Worm (Caenorhabditis elegans): ENCODE data around the gene ceh-43.

The ceh-43 gene

DNA sequence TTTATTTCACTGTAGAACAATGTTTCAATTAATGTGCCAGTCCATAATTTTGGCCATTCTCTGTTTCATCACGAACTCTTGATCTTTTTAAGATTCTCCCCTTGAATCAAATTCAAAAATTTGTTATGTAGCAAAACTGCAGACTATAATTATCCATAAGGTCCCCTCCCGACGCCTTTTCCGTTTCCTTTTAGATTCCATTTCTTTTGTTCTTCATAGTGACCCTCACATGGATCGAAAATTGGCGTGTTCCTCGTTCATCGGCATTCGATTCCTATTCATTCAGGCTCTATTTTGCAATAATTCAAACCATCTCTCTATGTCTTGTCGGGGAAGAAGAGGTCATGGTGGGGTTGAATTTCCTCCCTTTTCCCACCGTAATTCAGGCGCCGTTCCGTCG is 5.3 kb downstream of the ceh-43 start:
- TF ChIP-seq alr-1 (tag; optimal IDR thresholded peaks at IDR 0.05; ENCODE audit: borderline replicate concordance) (no peak), efl-1 (optimal IDR thresholded peaks at IDR 0.05) (no peak), efl-1 (GFP tag; optimal IDR thresholded peaks at IDR 0.05 in 1 of 2) (peak in 1 of 2 experiments; percentile 43)

DNA sequence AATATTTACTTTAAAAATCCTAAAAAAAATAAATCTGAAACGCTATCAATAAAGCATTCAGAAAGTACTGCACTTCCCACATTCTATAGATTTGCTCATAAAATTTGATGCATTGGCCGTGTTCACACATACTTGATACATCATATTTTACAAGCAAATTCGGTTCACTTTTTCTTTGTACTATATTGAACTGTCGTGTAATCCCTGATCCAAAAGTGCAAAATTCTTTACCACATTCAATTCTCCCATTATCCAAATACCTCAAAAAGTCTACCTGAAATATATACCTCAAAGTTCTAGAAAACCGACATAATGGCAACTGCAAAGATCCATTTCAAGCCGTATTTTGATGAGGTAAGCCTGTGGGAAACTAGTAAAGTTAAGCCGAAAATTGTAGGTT is 8.0 kb downstream of the ceh-43 start, which contains the start of gene nex-3:
Gene nex-3 (plus strand): TSS at position 301 of the 400 bp plus-strand sequence.
- TF ChIP-seq efl-1 (optimal IDR thresholded peaks at IDR 0.05) (no peak), efl-1 (GFP tag; optimal IDR thresholded peaks at IDR 0.05 in 1 of 2) (peak in 1 of 2 experiments; percentile 76), lin-35 (GFP tag; optimal IDR thresholded peaks at IDR 0.05) (no peak)

DNA sequence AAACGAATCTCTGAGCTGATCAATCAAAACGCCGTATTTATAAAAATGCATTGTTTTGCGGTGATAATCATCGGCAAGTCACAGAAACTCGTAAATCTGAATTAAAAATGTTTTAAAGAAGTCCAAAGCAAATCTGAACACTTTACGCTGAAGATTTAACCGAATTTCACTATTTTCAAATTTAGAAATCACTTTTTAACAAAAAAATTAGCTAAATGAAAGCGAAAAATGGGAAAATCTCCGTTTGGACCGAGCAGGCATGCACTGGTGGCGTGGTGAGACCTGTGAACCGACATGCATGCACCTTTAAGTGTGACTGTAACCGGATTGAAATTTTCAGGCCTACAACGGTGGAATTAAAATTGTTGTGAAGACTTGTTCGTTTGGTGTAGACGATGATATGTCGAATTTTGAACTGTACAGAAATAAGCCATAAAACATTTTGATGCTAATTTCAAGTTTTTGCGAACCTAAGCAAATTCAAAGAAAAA is 10.2 kb downstream of the ceh-43 start, which contains the start of gene C28A5.2:
Gene C28A5.2 (minus strand): TSS at position 51 of the 491 bp plus-strand sequence.
- TF ChIP-seq efl-1 (optimal IDR thresholded peaks at IDR 0.05), result no peak
- TF ChIP-seq efl-1 (GFP tag; optimal IDR thresholded peaks at IDR 0.05 in 1 of 2), result peak in 1 of 2 experiments; percentile 29
- no peak for TF ChIP-seq lir-3 (tag; optimal IDR thresholded peaks at IDR 0.05; ENCODE audit: poor library complexity)

DNA sequence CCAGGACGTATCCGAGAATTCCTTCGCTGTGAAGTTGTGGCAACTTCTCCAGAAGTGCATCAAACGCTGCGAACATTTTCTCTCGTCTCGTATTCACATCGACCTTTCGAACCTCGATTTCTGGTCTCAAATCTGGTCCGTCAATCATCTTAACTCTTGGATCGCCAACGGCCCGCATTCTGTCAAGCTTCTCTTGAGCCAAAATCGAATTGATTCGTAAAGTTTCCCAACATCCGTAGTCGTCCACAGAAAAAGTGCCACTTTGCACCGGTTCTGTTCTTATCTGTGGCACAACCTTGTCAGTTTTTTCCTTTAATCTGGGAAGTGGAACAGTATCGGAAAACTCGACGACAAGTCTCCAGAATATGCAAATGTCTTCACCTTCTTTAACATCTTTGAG is 14.5 kb downstream of the ceh-43 start:
- TF ChIP-seq efl-1 (optimal IDR thresholded peaks at IDR 0.05) (no peak), efl-1 (GFP tag; optimal IDR thresholded peaks at IDR 0.05 in 1 of 2) (peak in 1 of 2 experiments; percentile 59), ceh-8 (GFP tag; optimal IDR thresholded peaks at IDR 0.05) (no peak)

DNA sequence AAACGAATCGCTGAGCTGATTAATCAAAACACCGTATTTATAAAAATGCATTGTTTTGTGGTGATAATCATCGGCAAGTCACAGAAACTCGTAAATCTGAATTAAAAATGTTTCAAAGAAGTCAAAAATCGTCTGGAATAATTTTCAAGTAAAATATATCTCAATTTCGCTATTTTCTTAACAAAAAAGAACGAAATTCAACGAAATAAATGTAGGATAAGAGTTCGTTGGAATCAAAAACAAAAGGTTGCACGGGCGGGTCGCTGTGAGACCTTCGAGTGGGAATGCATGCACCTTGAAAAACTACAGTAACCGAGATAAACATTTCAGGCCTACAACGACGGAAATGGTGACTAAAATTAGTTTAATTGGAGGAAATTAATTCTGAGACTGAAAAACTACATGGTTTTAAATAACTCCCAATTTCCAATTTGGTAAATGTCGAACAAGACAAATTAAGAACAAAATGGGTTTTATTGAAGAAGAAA is 15.4 kb downstream of the ceh-43 start, which contains the start of gene C28A5.1:
Gene C28A5.1 (minus strand): TSS at position 51 of the 488 bp plus-strand sequence.
- no peak for TF ChIP-seq egl-13 (tag; optimal IDR thresholded peaks at IDR 0.05)
- TF ChIP-seq ceh-63 (GFP tag; optimal IDR thresholded peaks at IDR 0.05), result peak; percentile 27

DNA sequence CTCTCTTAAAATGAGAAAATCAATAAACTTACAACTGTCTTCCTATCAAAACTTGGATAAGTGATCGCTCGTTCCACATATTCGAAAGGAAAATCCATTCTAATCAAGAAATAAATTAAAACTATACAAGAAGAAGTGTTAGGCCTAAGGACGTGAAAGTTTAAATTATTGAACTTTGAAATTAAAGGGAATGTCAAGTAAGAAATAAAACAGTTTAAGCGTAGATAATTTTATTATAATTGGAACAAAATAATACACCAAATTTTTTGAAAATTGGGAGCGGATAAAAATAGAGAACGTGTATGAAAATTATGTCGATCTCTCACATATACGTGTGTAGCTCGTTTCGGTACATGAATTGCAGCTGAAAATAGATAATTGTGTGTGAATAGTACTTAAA is 20.3 kb downstream of the ceh-43 start, which contains the start of gene C28A5.6:
Gene C28A5.6 (minus strand): TSS at position 101 of the 400 bp plus-strand sequence.
- TF ChIP-seq sox-4 (tag; optimal IDR thresholded peaks at IDR 0.05) (no peak), nhr-85 (tag) (no peak), aly-2 (tag; optimal IDR thresholded peaks at IDR 0.05) (no peak), tlp-1 (tag; optimal IDR thresholded peaks at IDR 0.05) (no peak), F16B12.6 (tag; optimal IDR thresholded peaks at IDR 0.05) (no peak), efl-1 (optimal IDR thresholded peaks at IDR 0.05) (no peak), efl-1 (GFP tag; optimal IDR thresholded peaks at IDR 0.05 in 1 of 2) (no peak), pax-3 (tag; optimal IDR thresholded peaks at IDR 0.05) (no peak), nhr-77 (tag; optimal IDR thresholded peaks at IDR 0.05) (no peak), skn-1 (tag; optimal IDR thresholded peaks at IDR 0.05) (no peak), zag-1 (tag; optimal IDR thresholded peaks at IDR 0.05) (no peak), alr-1 (tag; optimal IDR thresholded peaks at IDR 0.05; ENCODE audit: borderline replicate concordance) (no peak), unc-98 (GFP tag; IDR thresholded peaks at IDR 0.05) (no peak), snu-23 (GFP tag; optimal IDR thresholded peaks at IDR 0.05) (no peak), ets-5 (GFP tag; IDR thresholded peaks at IDR 0.05) (no peak)

DNA sequence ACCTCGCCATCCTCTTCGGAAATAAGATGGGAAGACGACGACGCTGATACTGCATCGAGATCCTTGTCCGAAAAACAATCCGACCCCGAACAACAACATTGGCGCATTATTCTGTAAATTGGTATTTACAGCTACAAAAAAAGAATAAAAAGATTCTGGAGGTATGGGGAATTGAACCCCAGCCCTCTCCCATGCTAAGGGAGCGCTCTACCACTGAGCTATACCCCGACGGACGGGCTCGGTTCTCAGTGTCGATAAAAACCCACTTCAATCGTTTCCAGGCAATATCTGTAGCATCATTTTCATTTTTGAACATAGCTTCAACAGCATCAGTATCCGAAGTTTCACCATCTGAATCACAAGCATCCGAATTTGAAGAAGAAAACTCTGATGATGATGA is 20.9 kb downstream of the ceh-43 start:
- TF ChIP-seq nhr-76 (tag; optimal IDR thresholded peaks at IDR 0.05), result no peak
- TF ChIP-seq rnt-1 (tag; optimal IDR thresholded peaks at IDR 0.05), result peak; percentile 28
- TF ChIP-seq snpc-4 (tag; optimal IDR thresholded peaks at IDR 0.05), result peak; percentile 22
- TF ChIP-seq lin-35 (GFP tag; optimal IDR thresholded peaks at IDR 0.05), result peak in 1 of 2 experiments; percentile 13
- no peak for TF ChIP-seq tbx-2 (tag; optimal IDR thresholded peaks at IDR 0.05)
- TF ChIP-seq efl-1 (optimal IDR thresholded peaks at IDR 0.05), result peak in 1 of 2 experiments; percentile 10
- TF ChIP-seq efl-1 (GFP tag; optimal IDR thresholded peaks at IDR 0.05 in 1 of 2), result peak in 1 of 2 experiments; percentile 63
- TF ChIP-seq ces-1 (GFP tag; optimal IDR thresholded peaks at IDR 0.05), result no peak
- no peak for TF ChIP-seq sox-4 (tag; optimal IDR thresholded peaks at IDR 0.05)
- TF ChIP-seq unc-98 (GFP tag; IDR thresholded peaks at IDR 0.05), result no peak

DNA sequence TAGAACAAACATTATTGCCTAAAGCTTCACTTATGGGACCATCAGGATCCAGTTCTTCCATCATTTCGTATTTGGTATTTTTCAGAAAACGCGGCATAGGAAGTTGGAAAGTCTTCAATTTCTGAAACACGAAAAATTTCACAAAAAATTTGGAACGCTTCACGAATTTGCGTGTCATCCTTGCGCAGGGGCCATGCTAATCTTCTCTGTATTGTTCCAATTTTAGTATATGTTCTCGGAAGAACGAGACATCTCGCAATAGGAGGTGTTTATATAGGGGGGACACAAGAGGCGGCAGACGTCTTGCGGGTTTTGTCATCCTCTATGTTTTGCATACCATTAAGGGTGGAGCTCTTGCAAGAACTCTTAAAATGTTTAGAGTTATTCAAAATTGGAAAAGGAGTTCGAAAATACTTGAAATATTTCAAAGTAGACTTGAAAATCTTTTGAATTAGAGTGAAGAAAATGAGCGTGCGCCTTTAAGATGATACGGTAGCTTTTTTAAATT is 23.0 kb downstream of the ceh-43 start:
- peak; percentile 19 for TF ChIP-seq irx-1 (tag; optimal IDR thresholded peaks at IDR 0.05)
- peak in 1 of 2 experiments; percentile 21 for TF ChIP-seq lsy-2 (tag; optimal IDR thresholded peaks at IDR 0.05)
- peak; percentile 26 for TF ChIP-seq lin-14 (GFP tag; optimal IDR thresholded peaks at IDR 0.05)
- TF ChIP-seq snpc-4 (tag; optimal IDR thresholded peaks at IDR 0.05), result peak; percentile 96
- peak; percentile 40; the same call in 1 of the 2 replicates for TF ChIP-seq grh-1 (GFP tag; IDR thresholded peaks at IDR 0.05)
- peak; percentile 6 for TF ChIP-seq C16A3.4 (tag; optimal IDR thresholded peaks at IDR 0.05)
- peak; percentile 3 for TF ChIP-seq fkh-8 (tag; optimal IDR thresholded peaks at IDR 0.05)
- TF ChIP-seq nhr-47 (tag; optimal IDR thresholded peaks at IDR 0.05), result peak; percentile 63
- TF ChIP-seq unc-86 (tag; optimal IDR thresholded peaks at IDR 0.05), result peak; percentile 6
- peak in 1 of 3 experiments; percentile 30 for TF ChIP-seq dpl-1 (GFP tag; optimal IDR thresholded peaks at IDR 0.05)
- TF ChIP-seq ceh-88 (GFP tag; IDR thresholded peaks at IDR 0.05), result peak; percentile 35; the same call in 1 of the 2 replicates
- TF ChIP-seq efl-1 (optimal IDR thresholded peaks at IDR 0.05), result peak in 1 of 2 experiments; percentile 26
- TF ChIP-seq efl-1 (GFP tag; optimal IDR thresholded peaks at IDR 0.05 in 1 of 2), result peak in 1 of 2 experiments; percentile 88
- TF ChIP-seq xbp-1 (tag; optimal IDR thresholded peaks at IDR 0.05), result peak; percentile 9
